Worm (Caenorhabditis elegans) whole organism, L2 larva: ENCODE results near the gene pno-1.
A peak's percentile ranks its signal among the peaks of the same experiment; 100 is the strongest.

Source experiments
- aly-2 ChIP-seq: fragments of 150-350 bp; optimal IDR thresholded peaks from 2 replicates; lab custom pipeline; 2014; ENCODE audit warnings: missing biosample characterization, missing genetic modification characterization
- ama-1 ChIP-seq: fragments of 150-350 bp; optimal IDR thresholded peaks from 2 replicates; lab custom pipeline; 2018; ENCODE audit warnings: inconsistent platforms
- blmp-1 ChIP-seq: sonication (generic microtip); optimal IDR thresholded peaks from 2 replicates; lab custom pipeline; 2017; ENCODE audit warnings: missing genetic modification characterization, mild to moderate bottlenecking, missing compliant biosample characterization, antibody characterized with exemption, moderate library complexity; ENCODE audit not compliant: insufficient read depth
- ceh-82 ChIP-seq: fragments of 150-350 bp; optimal IDR thresholded peaks from 2 replicates; lab custom pipeline; 2014; ENCODE audit warnings: missing biosample characterization, missing genetic modification characterization
- elt-3 ChIP-seq: sonication (generic microtip); optimal IDR thresholded peaks from 2 replicates; lab custom pipeline; 2017; ENCODE audit warnings: missing biosample characterization, missing genetic modification characterization
- fos-1 ChIP-seq: fragments of 150-350 bp; optimal IDR thresholded peaks from 2 replicates; lab custom pipeline; 2014; ENCODE audit warnings: missing biosample characterization, missing genetic modification characterization
- lin-11 ChIP-seq: fragments of 150-350 bp; sonication (generic microtip); optimal IDR thresholded peaks from 2 replicates; lab custom pipeline; 2014; ENCODE audit warnings: missing biosample characterization, missing genetic modification characterization, inconsistent platforms, mixed read lengths
- nhr-237 ChIP-seq: fragments of 150-350 bp; optimal IDR thresholded peaks from 2 replicates; lab custom pipeline; 2014; ENCODE audit warnings: missing biosample characterization, missing genetic modification characterization
- ztf-11 ChIP-seq: sonication (generic microtip); optimal IDR thresholded peaks from 2 replicates; lab custom pipeline; 2017; ENCODE audit warnings: missing biosample characterization, missing genetic modification characterization

DNA sequence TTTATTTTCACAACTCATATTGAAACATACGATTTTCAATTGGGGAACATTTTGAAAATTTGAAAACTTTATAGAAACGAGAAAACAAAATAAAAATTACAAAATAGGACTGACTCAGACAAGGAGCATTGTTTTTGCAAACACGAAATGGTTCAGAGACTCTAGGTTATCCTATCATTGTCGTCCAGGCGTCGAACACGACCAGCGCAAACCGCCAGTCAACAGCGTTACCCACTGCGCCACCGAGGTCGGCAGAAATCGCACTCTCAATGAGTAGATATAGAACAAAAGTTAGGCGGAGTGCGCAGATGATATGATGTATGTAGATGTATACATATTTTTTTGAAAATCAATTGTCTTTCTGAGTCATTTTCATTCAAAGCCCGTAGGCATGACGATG lies 32.0 kb upstream of the pno-1 start:
- TF ChIP-seq ama-1 (lab: Kevin White, UChicago) (no peak), ztf-11 (no peak), elt-3 (no peak), fos-1 (tag; lab: Kevin White, UChicago) (peak; percentile 52), lin-11 (tag; lab: Kevin White, UChicago) (peak; percentile 76), ceh-82 (tag; lab: Kevin White, UChicago) (no peak), blmp-1 (tag; lab: Kevin White, UChicago) (no peak), nhr-237 (tag; lab: Kevin White, UChicago) (no peak), aly-2 (tag; lab: Kevin White, UChicago) (no peak)
